Worm (Caenorhabditis elegans): ENCODE measurements around the gene F09G2.8.

ce11 chrV:7220973-7221519 is 27.6 kb upstream of the F09G2.8 start, which contains the start of the genes C13F10.8, C13F10.6 and kxd-1:
- TF ChIP-seq lin-13 (GFP tag; optimal IDR thresholded peaks at IDR 0.05) (no peak), mep-1 (tag; optimal IDR thresholded peaks at IDR 0.05) (no peak), sox-4 (tag; optimal IDR thresholded peaks at IDR 0.05) (no peak), unc-62 (GFP tag; optimal IDR thresholded peaks at IDR 0.05) (no peak), nhr-77 (tag; optimal IDR thresholded peaks at IDR 0.05) (no peak), nhr-76 (tag; optimal IDR thresholded peaks at IDR 0.05) (no peak)

All from whole organism, L1 larva.